Worm (Caenorhabditis elegans) whole organism, early embryonic: Measurements from ENCODE around the gene tomm-7.

Experiments used
- B0310.2 ChIP-seq: sonication (generic microtip); optimal IDR thresholded peaks from 2 replicates; lab custom pipeline; 2016; ENCODE audit warnings: mild to moderate bottlenecking, missing genetic modification characterization, missing compliant biosample characterization
- aly-1 ChIP-seq: sonication (generic microtip); optimal IDR thresholded peaks from 2 replicates; lab custom pipeline; 2016; ENCODE audit warnings: missing genetic modification characterization, missing compliant biosample characterization
- ama-1 ChIP-seq: fragments of 150-350 bp; optimal IDR thresholded peaks from 2 replicates; lab custom pipeline; 2014
- ceh-13 ChIP-seq: fragments of 200-800 bp; sonication (Bioruptor generic); optimal IDR thresholded peaks from 2 replicates; lab custom pipeline; 2018; ENCODE audit warnings: mild to moderate bottlenecking, missing genetic modification characterization, missing compliant biosample characterization
- ets-7 ChIP-seq: sonication (generic microtip); optimal IDR thresholded peaks from 2 replicates; lab custom pipeline; 2016; ENCODE audit warnings: missing genotype, missing genetic modification characterization, missing compliant biosample characterization
- flt-1 ChIP-seq: fragments of 200-800 bp; sonication (Bioruptor generic); IDR thresholded peaks from 2 replicates; pipeline ENCODE4 v1.3.6; 2022; ENCODE audit warnings: missing genetic modification characterization, missing compliant biosample characterization
- hmbx-1 ChIP-seq: sonication (generic microtip); optimal IDR thresholded peaks from 2 replicates; lab custom pipeline; 2016; ENCODE audit warnings: mild to moderate bottlenecking, missing genetic modification characterization, missing compliant biosample characterization
- hnd-1 ChIP-seq: sonication (generic microtip); optimal IDR thresholded peaks from 2 replicates; lab custom pipeline; 2016; ENCODE audit warnings: missing genetic modification characterization, missing compliant biosample characterization
- scrt-1 ChIP-seq: fragments of 200-800 bp; sonication (Bioruptor generic); IDR thresholded peaks from 2 replicates; pipeline ENCODE4 v1.3.6; 2022; ENCODE audit warnings: missing genetic modification characterization, missing compliant biosample characterization
- tbx-11 ChIP-seq: fragments of 200-800 bp; sonication (Bioruptor generic); IDR thresholded peaks from 2 replicates; pipeline ENCODE4 v1.3.6; 2022; ENCODE audit warnings: missing genetic modification characterization, missing compliant biosample characterization
- tbx-37 ChIP-seq: fragments of 200-800 bp; sonication (Bioruptor generic); conservative IDR thresholded peaks from 2 replicates; pipeline ENCODE4 v1.3.6; 2022; ENCODE audit warnings: missing genetic modification reagents, missing genetic modification characterization, missing compliant biosample characterization
- tra-4 ChIP-seq: sonication (generic microtip); optimal IDR thresholded peaks from 2 replicates; lab custom pipeline; 2017; ENCODE audit warnings: missing genetic modification characterization, missing compliant biosample characterization

DNA sequence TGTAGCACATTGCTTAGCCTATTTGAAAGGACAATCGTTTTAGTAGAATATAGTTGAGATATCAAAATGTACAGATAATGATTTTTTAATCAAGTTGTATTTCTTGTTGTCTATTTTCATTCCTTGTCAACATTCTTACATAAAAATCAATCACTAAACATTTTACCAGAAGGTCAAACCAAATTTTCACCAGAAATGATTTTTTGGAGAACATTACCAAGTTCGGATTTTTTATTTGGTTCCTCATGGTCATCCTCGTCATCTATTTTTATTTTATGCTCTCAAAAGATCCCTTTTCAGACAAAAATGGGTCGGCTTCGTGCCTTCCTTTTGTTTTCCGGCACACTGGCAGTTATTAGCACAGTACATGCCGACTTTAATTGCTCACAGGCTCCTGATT, 14.1 kb downstream of the tomm-7 start, which contains the start of gene tyr-1:
- no peak for TF ChIP-seq hmbx-1 (tag; lab: Kevin White, UChicago)
- TF ChIP-seq hnd-1 (tag; lab: Kevin White, UChicago) = no peak
- TF ChIP-seq ama-1 (lab: Kevin White, UChicago) = no peak
- TF ChIP-seq scrt-1 (GFP tag; lab: Robert Waterston, UW) = no peak
- TF ChIP-seq ceh-13 (GFP tag; lab: Kevin White, UChicago) = no peak
- TF ChIP-seq flt-1 = no peak
- no peak for TF ChIP-seq tbx-11 (GFP tag; lab: Robert Waterston, UW)
- TF ChIP-seq aly-1 (tag; lab: Kevin White, UChicago) = no peak
- TF ChIP-seq tbx-37 (GFP tag; lab: Robert Waterston, UW) = no peak
- TF ChIP-seq ets-7 (tag; lab: Kevin White, UChicago) = no peak
- no peak for TF ChIP-seq B0310.2 (tag; lab: Kevin White, UChicago)
- no peak for TF ChIP-seq tra-4 (tag; lab: Kevin White, UChicago)
